Fruit fly (Drosophila melanogaster) whole organism, embryonic: ENCODE results near the gene Dhpr.

Experiments
- Atf3 ChIP-seq: fragments of 200-800 bp; sonication (Bioruptor generic); optimal IDR thresholded peaks from 3 replicates; lab custom pipeline; 2016; ENCODE audit warnings: missing biosample characterization, missing genetic modification characterization
- B-H2 ChIP-seq: fragments of 200-800 bp; sonication (Bioruptor generic); optimal IDR thresholded peaks from 2 replicates; lab custom pipeline; 2018; ENCODE audit warnings: missing biosample characterization, mild to moderate bottlenecking, missing genetic modification characterization
- CG10543 ChIP-seq: fragments of 200-800 bp; sonication (Bioruptor generic); optimal IDR thresholded peaks from 3 replicates; lab custom pipeline; 2017; ENCODE audit warnings: missing biosample characterization, mild to moderate bottlenecking, missing genetic modification characterization, moderate library complexity
- CG12769 ChIP-seq: fragments of 200-800 bp; sonication (Bioruptor generic); optimal IDR thresholded peaks from 2 replicates; lab custom pipeline; 2019; ENCODE audit warnings: missing biosample characterization, mild to moderate bottlenecking, missing genetic modification characterization, moderate library complexity
- CG15514 ChIP-seq: fragments of 200-800 bp; sonication (Bioruptor generic); optimal IDR thresholded peaks from 3 replicates; lab custom pipeline; 2017; ENCODE audit warnings: missing biosample characterization, missing genetic modification characterization, mild to moderate bottlenecking, moderate library complexity, missing genetic modification reagents
- CG15696 ChIP-seq: fragments of 200-800 bp; sonication (Bioruptor generic); optimal IDR thresholded peaks from 2 replicates; lab custom pipeline; 2019; ENCODE audit warnings: missing biosample characterization, mild to moderate bottlenecking, missing genetic modification characterization, moderate library complexity
- CG18262 ChIP-seq: fragments of 200-800 bp; optimal IDR thresholded peaks from 3 replicates; lab custom pipeline; 2019; ENCODE audit warnings: missing biosample characterization, mild to moderate bottlenecking, missing genetic modification characterization, moderate library complexity
- CG32532 ChIP-seq: fragments of 200-800 bp; sonication (Bioruptor generic); IDR thresholded peaks from 2 replicates; pipeline ENCODE4 v1.3.6; 2022; ENCODE audit warnings: missing biosample characterization, missing genetic modification characterization
- CG34376 ChIP-seq: fragments of 200-800 bp; sonication (Bioruptor generic); optimal IDR thresholded peaks from 2 replicates; lab custom pipeline; 2018; ENCODE audit warnings: missing biosample characterization, mild to moderate bottlenecking, missing genetic modification characterization
- CG9932 ChIP-seq: fragments of 200-800 bp; sonication (Bioruptor generic); IDR thresholded peaks from 2 replicates; pipeline ENCODE4 v1.3.6; 2022; ENCODE audit warnings: missing biosample characterization, missing genetic modification characterization
- CrebB ChIP-seq: fragments of 200-800 bp; sonication (Bioruptor generic); optimal IDR thresholded peaks from 3 replicates; lab custom pipeline; 2018; ENCODE audit warnings: missing biosample characterization, mild to moderate bottlenecking, missing genetic modification characterization
- Deaf1 ChIP-seq: fragments of 200-800 bp; optimal IDR thresholded peaks from 3 replicates; lab custom pipeline; 2019; ENCODE audit warnings: missing biosample characterization, mild to moderate bottlenecking, missing genetic modification characterization, moderate library complexity
- Dp ChIP-seq: fragments of 200-800 bp; sonication (Bioruptor generic); optimal IDR thresholded peaks from 2 replicates; lab custom pipeline; 2018; ENCODE audit warnings: missing biosample characterization, mild to moderate bottlenecking, missing genetic modification characterization, moderate library complexity
- Dref ChIP-seq: fragments of 200-800 bp; sonication (Bioruptor generic); IDR thresholded peaks from 2 replicates; pipeline ENCODE4 v1.3.6; 2022; ENCODE audit warnings: missing biosample characterization, missing genetic modification characterization
- GATAe ChIP-seq: fragments of 200-800 bp; sonication (Bioruptor generic); conservative IDR thresholded peaks from 2 replicates; pipeline ENCODE4 v1.3.6; 2022; ENCODE audit warnings: missing biosample characterization, missing genetic modification characterization
- Hand ChIP-seq: fragments of 200-800 bp; sonication (Bioruptor generic); optimal IDR thresholded peaks from 2 replicates; lab custom pipeline; 2017; ENCODE audit warnings: mild to moderate bottlenecking, missing biosample characterization, missing genetic modification reagents, missing genetic modification characterization
- Hey ChIP-seq: fragments of 200-800 bp; sonication (Bioruptor generic); optimal IDR thresholded peaks from 3 replicates; lab custom pipeline; 2018; ENCODE audit warnings: missing biosample characterization, mild to moderate bottlenecking, missing genetic modification characterization
- HmgZ ChIP-seq: fragments of 200-800 bp; sonication (Bioruptor generic); optimal IDR thresholded peaks from 2 replicates; lab custom pipeline; 2018; ENCODE audit warnings: missing biosample characterization, mild to moderate bottlenecking, missing genetic modification characterization
- Hmr ChIP-seq: fragments of 200-800 bp; sonication (Bioruptor generic); optimal IDR thresholded peaks from 3 replicates; lab custom pipeline; 2017; ENCODE audit warnings: mild to moderate bottlenecking, missing biosample characterization, missing genetic modification reagents, missing genetic modification characterization
- Jarid2 ChIP-seq: fragments of 200-800 bp; sonication (Bioruptor generic); optimal IDR thresholded peaks from 3 replicates; lab custom pipeline; 2017; ENCODE audit warnings: mild to moderate bottlenecking, missing biosample characterization, missing genetic modification reagents, missing genetic modification characterization
- Lpt ChIP-seq: fragments of >200 bp; optimal IDR thresholded peaks from 2 replicates; lab custom pipeline; 2018; ENCODE audit warnings: missing biosample characterization, missing genetic modification characterization
- Med ChIP-seq: fragments of 200-800 bp; sonication (Bioruptor generic); peaks from one replicate; lab custom pipeline; 2016; ENCODE audit warnings: missing biosample characterization, missing genetic modification characterization, mild to moderate bottlenecking, inconsistent platforms, moderate library complexity
- Nf-YB ChIP-seq: fragments of 200-800 bp; sonication (Bioruptor generic); optimal IDR thresholded peaks from 3 replicates; lab custom pipeline; 2019; ENCODE audit warnings: missing biosample characterization, mild to moderate bottlenecking, missing genetic modification characterization, moderate library complexity
- Pdp1 ChIP-seq, 2 experiments: fragments of 200-800 bp; sonication (Bioruptor generic); optimal IDR thresholded peaks; 3 replicates each; lab custom pipeline; 2016; ENCODE audit warnings: missing biosample characterization in 2 of 2, missing genetic modification characterization in 2 of 2, mild to moderate bottlenecking in 1 of 2, moderate library complexity in 1 of 2
- Rfx ChIP-seq: fragments of 200-800 bp; sonication (Bioruptor generic); IDR thresholded peaks from 2 replicates; pipeline ENCODE4 v1.3.6; 2022; ENCODE audit warnings: missing biosample characterization, missing genetic modification characterization
- Xrp1 ChIP-seq: fragments of 200-800 bp; sonication (Bioruptor generic); IDR thresholded peaks from 2 replicates; pipeline ENCODE4 v1.3.6; 2022; ENCODE audit warnings: missing biosample characterization, missing genetic modification characterization
- al ChIP-seq: fragments of 200-800 bp; sonication (Bioruptor generic); IDR thresholded peaks from 2 replicates; pipeline ENCODE4 v1.3.6; 2022; ENCODE audit warnings: missing biosample characterization, missing genetic modification characterization
- ara ChIP-seq: fragments of 200-800 bp; sonication (Bioruptor generic); IDR thresholded peaks from 2 replicates; pipeline ENCODE4 v1.3.6; 2022; ENCODE audit warnings: missing biosample characterization, missing genetic modification characterization
- bowl ChIP-seq: fragments of 200-800 bp; sonication (Bioruptor generic); IDR thresholded peaks from 2 replicates; pipeline ENCODE4 v1.3.6; 2022; ENCODE audit warnings: missing biosample characterization, missing genetic modification characterization
- bsh ChIP-seq, 2 experiments: fragments of 200-800 bp; sonication (Bioruptor generic); optimal IDR thresholded peaks; 2 replicates each; lab custom pipeline; 2017 to 2018; ENCODE audit warnings: mild to moderate bottlenecking in 2 of 2, missing biosample characterization in 2 of 2, missing genetic modification characterization in 2 of 2, moderate library complexity in 1 of 2
- cg ChIP-seq: fragments of 200-800 bp; sonication (Bioruptor generic); optimal IDR thresholded peaks from 3 replicates; lab custom pipeline; 2019; ENCODE audit warnings: missing biosample characterization, mild to moderate bottlenecking, missing genetic modification characterization, moderate library complexity
- chinmo ChIP-seq: fragments of 200-800 bp; sonication (Bioruptor generic); IDR thresholded peaks from 4 replicates; pipeline ENCODE4 v1.3.6; 2022; ENCODE audit warnings: missing biosample characterization, missing genetic modification characterization; ENCODE audit not compliant: partially characterized antibody
- exex ChIP-seq: fragments of 200-800 bp; sonication (Bioruptor generic); optimal IDR thresholded peaks from 4 replicates; lab custom pipeline; 2018; ENCODE audit warnings: missing biosample characterization, mild to moderate bottlenecking, missing genetic modification characterization, moderate library complexity
- gem ChIP-seq: fragments of 200-800 bp; sonication (Bioruptor generic); optimal IDR thresholded peaks from 2 replicates; lab custom pipeline; 2019; ENCODE audit warnings: missing biosample characterization, mild to moderate bottlenecking, missing genetic modification characterization, moderate library complexity
- grn ChIP-seq: fragments of 200-800 bp; sonication (Bioruptor generic); optimal IDR thresholded peaks from 3 replicates; lab custom pipeline; 2017; ENCODE audit warnings: missing biosample characterization, missing genetic modification characterization
- gsb-n ChIP-seq: fragments of 200-800 bp; sonication (Bioruptor generic); optimal IDR thresholded peaks from 3 replicates; lab custom pipeline; 2018; ENCODE audit warnings: missing biosample characterization, mild to moderate bottlenecking, missing genetic modification characterization
- hkb ChIP-seq, 2 experiments: fragments of 200-800 bp in 1 of 2; fragments of >200 bp in 1 of 2; sonication (Bioruptor generic) in 1 of 2; IDR thresholded peaks in 1 of 2; optimal IDR thresholded peaks in 1 of 2; 2 replicates each; pipeline versions ENCODE4 v1.3.6 to Lab custom; 2017 to 2022; ENCODE audit warnings: missing biosample characterization in 1 of 2, missing genetic modification characterization in 1 of 2
- ind ChIP-seq: fragments of 200-800 bp; sonication (Bioruptor generic); optimal IDR thresholded peaks from 3 replicates; lab custom pipeline; 2016; ENCODE audit warnings: missing biosample characterization, missing genetic modification characterization
- kni ChIP-seq: fragments of 200-800 bp; sonication (Bioruptor generic); optimal IDR thresholded peaks from 3 replicates; lab custom pipeline; 2017; ENCODE audit warnings: mild to moderate bottlenecking, missing biosample characterization, missing genetic modification reagents, missing genetic modification characterization
- knrl ChIP-seq: fragments of 200-800 bp; sonication (Bioruptor generic); IDR thresholded peaks from 3 replicates; pipeline ENCODE4 v1.3.6; 2022; ENCODE audit warnings: missing biosample characterization, missing genetic modification characterization; ENCODE audit not compliant: partially characterized antibody
- lab ChIP-seq: fragments of 200-800 bp; sonication (Bioruptor generic); optimal IDR thresholded peaks from 3 replicates; lab custom pipeline; 2017; ENCODE audit warnings: missing biosample characterization, missing genetic modification characterization, mild to moderate bottlenecking, moderate library complexity, missing genetic modification reagents
- lilli ChIP-seq: fragments of 200-800 bp; sonication (Bioruptor generic); optimal IDR thresholded peaks from 3 replicates; lab custom pipeline; 2016; ENCODE audit warnings: missing biosample characterization, missing genetic modification characterization
- lmd ChIP-seq: fragments of 200-800 bp; sonication (Bioruptor generic); IDR thresholded peaks from 2 replicates; pipeline ENCODE4 v1.3.6; 2022; ENCODE audit warnings: missing biosample characterization, missing genetic modification characterization
- nau ChIP-seq: fragments of 200-800 bp; sonication (Bioruptor generic); optimal IDR thresholded peaks from 3 replicates; lab custom pipeline; 2017; ENCODE audit warnings: missing biosample characterization, mild to moderate bottlenecking, missing genetic modification characterization, missing genetic modification reagents
- sens ChIP-seq: fragments of 200-800 bp; sonication (Bioruptor generic); peaks from one replicate; lab custom pipeline; 2016; ENCODE audit warnings: missing biosample characterization, missing genetic modification characterization
- sqz ChIP-seq: fragments of 200-800 bp; sonication (Bioruptor generic); optimal IDR thresholded peaks from 3 replicates; lab custom pipeline; 2018; ENCODE audit warnings: missing biosample characterization, mild to moderate bottlenecking, missing genetic modification characterization
- sug ChIP-seq: fragments of 200-800 bp; optimal IDR thresholded peaks from 2 replicates; lab custom pipeline; 2019; ENCODE audit warnings: missing biosample characterization, mild to moderate bottlenecking, missing genetic modification characterization, moderate library complexity
- twi ChIP-seq: fragments of 200-800 bp; optimal IDR thresholded peaks from 2 replicates; lab custom pipeline; 2019; ENCODE audit warnings: missing biosample characterization, mild to moderate bottlenecking, missing genetic modification characterization, moderate library complexity

Dhpr gene

dm6 chr3L:9096648-9097047 lies 37.7 kb upstream of the Dhpr start, which contains the start of gene CG13315:
TSS of gene CG13315 (plus strand) at chr3L:9096877.
- TF ChIP-seq Nf-YB (GFP tag; lab: Kevin White, UChicago) (no peak), Deaf1 (peak; percentile 35), exex (tag; lab: Kevin White, UChicago) (peak; percentile 54), HmgZ (peak; percentile 57), kni (GFP tag; lab: Kevin White, UChicago) (no peak), CG34376 (peak; percentile 77), Pdp1 (GFP tag; optimal IDR thresholded peaks at IDR 0.05; lab: Kevin White, UChicago) (peak in 1 of 2 experiments; percentile 1), al (GFP tag; lab: Robert Waterston, UW) (0 out of 2 replicates have a peak, but pooled peaks have one; percentile 21), lmd (GFP tag; lab: Robert Waterston, UW) (no peak), CG10543 (GFP tag; lab: Kevin White, UChicago) (peak; percentile 69), CrebB (tag; lab: Kevin White, UChicago) (peak; percentile 9), GATAe (GFP tag; lab: Robert Waterston, UW) (peak; percentile 66), Atf3 (GFP tag; lab: Kevin White, UChicago) (no peak), CG15696 (tag; lab: Kevin White, UChicago) (no peak), Jarid2 (peak; percentile 35), Hand (GFP tag; lab: Kevin White, UChicago) (no peak), Med (peak; percentile 73), Hey (tag; lab: Kevin White, UChicago) (peak; percentile 16), gsb-n (no peak), CG15514 (peak; percentile 0), lilli (peak; percentile 27), knrl (GFP tag; lab: Robert Waterston, UW) (no peak), CG9932 (0 out of 2 replicates have a peak, but pooled peaks have one; percentile 22), sug (tag; lab: Kevin White, UChicago) (peak; percentile 70), B-H2 (peak; percentile 22), Hmr (GFP tag; lab: Kevin White, UChicago) (peak; percentile 13), grn (peak; percentile 43), chinmo (GFP tag; lab: Robert Waterston, UW) (0 out of 4 replicates have a peak, but pooled peaks have one; percentile 44), lab (GFP tag; lab: Kevin White, UChicago) (peak; percentile 37)

dm6 chr3L:9113582-9114282 lies 20.6 kb upstream of the Dhpr start:
- TF ChIP-seq hkb (optimal IDR thresholded peaks at IDR 0.05; lab: Kevin White, UChicago) = no peak
- no peak for TF ChIP-seq hkb (GFP tag; IDR thresholded peaks at IDR 0.05; lab: Robert Waterston, UW)
- TF ChIP-seq bowl (GFP tag; lab: Robert Waterston, UW) = no peak
- TF ChIP-seq Hand (GFP tag; lab: Kevin White, UChicago) = no peak
- no peak for TF ChIP-seq Dp
- TF ChIP-seq bsh (GFP tag; optimal IDR thresholded peaks at IDR 0.05; lab: Kevin White, UChicago) = peak in 1 of 2 experiments; percentile 6
- TF ChIP-seq sens (GFP tag; lab: Kevin White, UChicago) = peak; percentile 77
- peak; percentile 33 for TF ChIP-seq CG12769 (tag; lab: Kevin White, UChicago)
- TF ChIP-seq Xrp1 (GFP tag; lab: Robert Waterston, UW) = 0 out of 2 replicates have a peak, but pooled peaks have one; percentile 17
- TF ChIP-seq Lpt (GFP tag; lab: Kevin White, UChicago) = no peak
- TF ChIP-seq chinmo (GFP tag; lab: Robert Waterston, UW) = 0 out of 4 replicates have a peak, but pooled peaks have one; percentile 63
- TF ChIP-seq CG18262 (tag; lab: Kevin White, UChicago) = peak; percentile 6
- peak; percentile 33; the same call in 1 of the 2 replicates for TF ChIP-seq ara (GFP tag; lab: Robert Waterston, UW)
- peak; percentile 86 for TF ChIP-seq nau (GFP tag; lab: Kevin White, UChicago)
- no peak for TF ChIP-seq CG32532 (GFP tag; lab: Robert Waterston, UW)
- peak; percentile 99 for TF ChIP-seq twi (tag; lab: Kevin White, UChicago)
- peak; percentile 14 for TF ChIP-seq gem
- peak; percentile 46 for TF ChIP-seq Med
- peak; percentile 53 for TF ChIP-seq cg (GFP tag; lab: Kevin White, UChicago)
- no peak for TF ChIP-seq ind
- TF ChIP-seq Dref (GFP tag; lab: Robert Waterston, UW) = no peak
- peak; percentile 6 for TF ChIP-seq sqz (GFP tag; lab: Kevin White, UChicago)
- TF ChIP-seq Rfx (GFP tag; lab: Robert Waterston, UW) = no peak
